Worm (Caenorhabditis elegans) whole organism, L1 larva: ENCODE data around the gene R166.3.
A peak's percentile ranks its signal among the peaks of the same experiment; 100 is the strongest.

Experiments
- C04F5.9 ChIP-seq: sonication (generic microtip); optimal IDR thresholded peaks from 2 replicates; lab custom pipeline; 2016; ENCODE audit warnings: missing genetic modification characterization, missing compliant biosample characterization
- C16A3.4 ChIP-seq: fragments of 150-350 bp; optimal IDR thresholded peaks from 2 replicates; lab custom pipeline; 2014; ENCODE audit warnings: missing biosample characterization, missing genetic modification characterization
- Y116A8C.19 ChIP-seq: sonication (generic microtip); optimal IDR thresholded peaks from 2 replicates; lab custom pipeline; 2016; ENCODE audit warnings: missing compliant biosample characterization, missing genetic modification characterization, borderline replicate concordance
- alr-1 ChIP-seq: fragments of 200-800 bp; sonication (Bioruptor generic); optimal IDR thresholded peaks from 2 replicates; lab custom pipeline; 2018; ENCODE audit warnings: borderline replicate concordance, mild to moderate bottlenecking, missing genetic modification characterization, missing compliant biosample characterization
- ama-1 ChIP-seq: fragments of 150-350 bp; optimal IDR thresholded peaks from 2 replicates; lab custom pipeline; 2014
- ceh-63 ChIP-seq: fragments of 200-800 bp; sonication (Bioruptor generic); optimal IDR thresholded peaks from 2 replicates; lab custom pipeline; 2018; ENCODE audit warnings: mild to moderate bottlenecking, missing genetic modification characterization, missing compliant biosample characterization
- ceh-8 ChIP-seq: fragments of 200-800 bp; sonication (Bioruptor generic); optimal IDR thresholded peaks from 2 replicates; lab custom pipeline; 2018; ENCODE audit warnings: mild to moderate bottlenecking, missing genetic modification characterization, moderate library complexity, missing compliant biosample characterization
- ceh-82 ChIP-seq, 3 experiments: fragments of 150-350 bp in 1 of 3; sonication (generic microtip) in 2 of 3; optimal IDR thresholded peaks; 2 replicates each; lab custom pipeline; 2014 to 2017; ENCODE audit warnings: missing biosample characterization in 3 of 3, missing genetic modification characterization in 3 of 3
- ceh-90 ChIP-seq: sonication (generic microtip); optimal IDR thresholded peaks from 2 replicates; lab custom pipeline; 2016; ENCODE audit warnings: missing genetic modification characterization, missing compliant biosample characterization
- efl-1 ChIP-seq, 4 experiments: fragments of 150-350 bp; optimal IDR thresholded peaks in 3 of 4; peaks in 1 of 4; 1 replicate in 1 of 4; 2 replicates in 3 of 4; lab custom pipeline; 2014; ENCODE audit warnings: missing biosample characterization in 2 of 4, missing genetic modification characterization in 2 of 4, missing genetic modification reagents in 2 of 4
- efl-3 ChIP-seq: fragments of 200-800 bp; sonication (Bioruptor generic); optimal IDR thresholded peaks from 2 replicates; lab custom pipeline; 2018; ENCODE audit warnings: mild to moderate bottlenecking, missing genetic modification characterization, missing compliant biosample characterization
- egl-13 ChIP-seq: sonication (generic microtip); optimal IDR thresholded peaks from 2 replicates; lab custom pipeline; 2016; ENCODE audit warnings: missing genotype, missing genetic modification reagents, missing genetic modification characterization, missing compliant biosample characterization
- fkh-8 ChIP-seq: sonication (generic microtip); optimal IDR thresholded peaks from 2 replicates; lab custom pipeline; 2016; ENCODE audit warnings: mild to moderate bottlenecking, missing genetic modification characterization, missing compliant biosample characterization
- hpl-2 ChIP-seq: fragments of 150-350 bp; optimal IDR thresholded peaks from 2 replicates; lab custom pipeline; 2014; ENCODE audit warnings: missing biosample characterization, missing genetic modification reagents, missing genetic modification characterization
- irx-1 ChIP-seq: sonication (generic microtip); optimal IDR thresholded peaks from 2 replicates; lab custom pipeline; 2016; ENCODE audit warnings: missing genetic modification characterization, missing compliant biosample characterization
- lin-13 ChIP-seq: fragments of 150-350 bp; optimal IDR thresholded peaks from 2 replicates; lab custom pipeline; 2014; ENCODE audit warnings: missing biosample characterization, missing genetic modification reagents, missing genetic modification characterization
- lin-14 ChIP-seq: fragments of 200-800 bp; sonication (Bioruptor generic); optimal IDR thresholded peaks from 2 replicates; lab custom pipeline; 2018; ENCODE audit warnings: mild to moderate bottlenecking, missing genetic modification characterization, moderate library complexity, missing compliant biosample characterization
- lin-35 ChIP-seq, 2 experiments: fragments of 150-350 bp; optimal IDR thresholded peaks; 2 replicates each; lab custom pipeline; 2014; ENCODE audit warnings: missing biosample characterization in 2 of 2, missing genetic modification characterization in 2 of 2, missing genetic modification reagents in 2 of 2
- lir-3 ChIP-seq: sonication (generic microtip); optimal IDR thresholded peaks from 2 replicates; lab custom pipeline; 2016; ENCODE audit warnings: mild to moderate bottlenecking, missing genetic modification characterization, moderate library complexity, missing compliant biosample characterization; ENCODE audit not compliant: poor library complexity
- lsy-2 ChIP-seq, 2 experiments: fragments of 150-350 bp; optimal IDR thresholded peaks; 2 replicates each; lab custom pipeline; 2014; ENCODE audit warnings: missing biosample characterization in 2 of 2, missing genetic modification characterization in 2 of 2
- mep-1 ChIP-seq: fragments of 150-350 bp; optimal IDR thresholded peaks from 2 replicates; lab custom pipeline; 2014; ENCODE audit warnings: missing biosample characterization, missing genetic modification characterization
- nhr-28 ChIP-seq: fragments of 150-350 bp; optimal IDR thresholded peaks from 2 replicates; lab custom pipeline; 2014; ENCODE audit warnings: missing biosample characterization, missing genetic modification characterization
- nhr-47 ChIP-seq: sonication (generic microtip); optimal IDR thresholded peaks from 2 replicates; lab custom pipeline; 2016; ENCODE audit warnings: mild to moderate bottlenecking, missing genetic modification characterization, moderate library complexity, missing compliant biosample characterization
- nhr-71 ChIP-seq: sonication (generic microtip); optimal IDR thresholded peaks from 2 replicates; lab custom pipeline; 2016; ENCODE audit warnings: mild to moderate bottlenecking, missing genetic modification characterization, moderate library complexity, missing compliant biosample characterization
- nhr-77 ChIP-seq: fragments of 150-350 bp; optimal IDR thresholded peaks from 2 replicates; lab custom pipeline; 2014; ENCODE audit warnings: missing biosample characterization, missing genetic modification characterization
- nhr-84 ChIP-seq: sonication (generic microtip); optimal IDR thresholded peaks from 2 replicates; lab custom pipeline; 2017; ENCODE audit warnings: missing biosample characterization, missing genetic modification characterization
- nhr-85 ChIP-seq: sonication (generic microtip); peaks from one replicate; lab custom pipeline; 2016; ENCODE audit warnings: missing genetic modification characterization, inconsistent platforms, missing compliant biosample characterization
- nhr-90 ChIP-seq: sonication (generic microtip); optimal IDR thresholded peaks from 2 replicates; lab custom pipeline; 2016; ENCODE audit warnings: mild to moderate bottlenecking, missing genetic modification characterization, missing compliant biosample characterization; ENCODE audit not compliant: poor library complexity
- pag-3 ChIP-seq: sonication (generic microtip); optimal IDR thresholded peaks from 2 replicates; lab custom pipeline; 2017; ENCODE audit warnings: missing genetic modification characterization, mild to moderate bottlenecking, missing compliant biosample characterization, antibody characterized with exemption, borderline replicate concordance; ENCODE audit not compliant: insufficient read depth
- pax-3 ChIP-seq: fragments of 200-800 bp; sonication (Bioruptor generic); optimal IDR thresholded peaks from 2 replicates; lab custom pipeline; 2018; ENCODE audit warnings: mild to moderate bottlenecking, missing genetic modification characterization, moderate library complexity, missing compliant biosample characterization
- rnt-1 ChIP-seq: sonication (generic microtip); optimal IDR thresholded peaks from 2 replicates; lab custom pipeline; 2016; ENCODE audit warnings: mild to moderate bottlenecking, missing genetic modification characterization, moderate library complexity, missing compliant biosample characterization
- skn-1 ChIP-seq: fragments of 150-350 bp; optimal IDR thresholded peaks from 2 replicates; lab custom pipeline; 2014; ENCODE audit warnings: missing biosample characterization, missing genetic modification characterization
- snu-23 ChIP-seq: sonication (generic microtip); optimal IDR thresholded peaks from 2 replicates; lab custom pipeline; 2016; ENCODE audit warnings: missing genetic modification characterization, missing compliant biosample characterization
- sox-4 ChIP-seq: sonication (generic microtip); optimal IDR thresholded peaks from 2 replicates; lab custom pipeline; 2016; ENCODE audit warnings: missing genetic modification characterization, missing compliant biosample characterization
- sup-37 ChIP-seq: fragments of 200-800 bp; sonication (Bioruptor generic); optimal IDR thresholded peaks from 2 replicates; lab custom pipeline; 2018; ENCODE audit warnings: mild to moderate bottlenecking, missing genetic modification characterization, missing compliant biosample characterization
- swsn-7 ChIP-seq: sonication (generic microtip); optimal IDR thresholded peaks from 2 replicates; lab custom pipeline; 2016; ENCODE audit warnings: missing genetic modification characterization, missing compliant biosample characterization
- unc-62 ChIP-seq: fragments of 150-350 bp; optimal IDR thresholded peaks from 2 replicates; lab custom pipeline; 2014; ENCODE audit warnings: missing biosample characterization, missing genetic modification reagents, missing genetic modification characterization
- unc-86 ChIP-seq: sonication (generic microtip); optimal IDR thresholded peaks from 2 replicates; lab custom pipeline; 2016; ENCODE audit warnings: missing genetic modification characterization, missing compliant biosample characterization
- zip-4 ChIP-seq: fragments of 200-800 bp; sonication (Bioruptor generic); optimal IDR thresholded peaks from 2 replicates; lab custom pipeline; 2018; ENCODE audit warnings: mild to moderate bottlenecking, missing genetic modification characterization, moderate library complexity, missing compliant biosample characterization
- ztf-11 ChIP-seq, 2 experiments: sonication (generic microtip); optimal IDR thresholded peaks; 2 replicates each; lab custom pipeline; 2016 to 2017; ENCODE audit warnings: missing genetic modification characterization in 2 of 2, missing biosample characterization in 1 of 2, missing compliant biosample characterization in 1 of 2

R166.3 gene

DNA sequence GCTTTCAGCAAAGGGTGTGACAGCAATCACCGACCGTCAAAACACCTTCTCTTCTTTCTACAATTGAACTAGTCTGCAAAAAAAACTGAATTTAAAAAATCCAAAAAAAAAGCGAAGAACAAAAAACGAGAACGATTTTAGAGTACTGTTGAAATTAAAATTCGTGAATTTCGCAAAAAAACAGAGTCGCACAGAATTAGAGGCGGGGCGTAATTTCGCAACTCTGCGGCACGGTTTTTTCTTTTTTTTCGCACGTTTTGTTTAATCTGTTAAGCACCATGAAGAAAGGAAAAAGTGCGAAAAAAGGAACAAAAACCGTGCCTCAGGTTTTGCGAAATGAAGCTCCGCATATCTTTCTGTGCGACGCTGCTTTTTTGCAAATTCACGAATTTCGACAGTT, 15.8 kb upstream of the R166.3 start, which contains the start of gene mnk-1:
TSS of gene mnk-1 (minus strand) at position 73 of the 400 bp plus-strand sequence.
- TF ChIP-seq alr-1 (tag; lab: Kevin White, UChicago) = no peak
- TF ChIP-seq ztf-11 (tag; optimal IDR thresholded peaks at IDR 0.05; lab: Kevin White, UChicago) = peak in 1 of 2 experiments; percentile 39

DNA sequence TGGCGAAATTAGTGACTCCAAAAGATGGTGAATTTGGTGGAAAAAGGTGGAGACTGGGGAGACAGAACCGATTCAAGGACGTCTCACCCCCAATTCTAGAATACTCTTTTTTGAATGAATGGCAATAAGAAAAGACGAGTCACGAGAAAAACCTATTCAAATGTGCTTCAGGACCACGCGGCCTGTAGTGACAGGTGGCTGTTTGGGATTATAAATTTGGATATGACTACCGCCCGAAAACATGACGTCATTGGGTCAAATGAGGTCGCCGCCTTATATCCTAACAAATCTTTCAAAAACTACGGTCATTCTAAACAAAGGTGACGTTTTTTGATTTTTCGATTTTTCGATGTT, 14.9 kb upstream of the R166.3 start:
- TF ChIP-seq nhr-47 = peak; percentile 11
- TF ChIP-seq rnt-1 = peak; percentile 17
- no peak for TF ChIP-seq lir-3 (tag; lab: Kevin White, UChicago)
- TF ChIP-seq snu-23 (GFP tag; lab: Kevin White, UChicago) = peak; percentile 39
- peak; percentile 1 for TF ChIP-seq lin-14
- peak; percentile 22 for TF ChIP-seq lin-13 (GFP tag; lab: Kevin White, UChicago)
- peak; percentile 21 for TF ChIP-seq nhr-71 (tag; lab: Kevin White, UChicago)
- peak; percentile 7 for TF ChIP-seq C16A3.4 (tag; lab: Kevin White, UChicago)
- TF ChIP-seq alr-1 (tag; lab: Kevin White, UChicago) = no peak
- TF ChIP-seq mep-1 (tag; lab: Kevin White, UChicago) = peak; percentile 59
- no peak for TF ChIP-seq pag-3 (tag; lab: Kevin White, UChicago)
- TF ChIP-seq efl-1 (optimal IDR thresholded peaks at IDR 0.05; lab: Kevin White, UChicago) = no peak
- peak in 1 of 2 experiments; percentile 2 for TF ChIP-seq efl-1 (GFP tag; optimal IDR thresholded peaks at IDR 0.05 in 1 of 2; lab: Kevin White, UChicago)
- TF ChIP-seq ceh-90 (tag; lab: Kevin White, UChicago) = no peak
- peak in 1 of 2 experiments; percentile 79 for TF ChIP-seq ztf-11 (tag; optimal IDR thresholded peaks at IDR 0.05; lab: Kevin White, UChicago)
- TF ChIP-seq swsn-7 = peak; percentile 9
- TF ChIP-seq ama-1 (lab: Kevin White, UChicago) = peak; percentile 34
- TF ChIP-seq nhr-90 (tag; lab: Kevin White, UChicago) = peak; percentile 38
- no peak for TF ChIP-seq sox-4
- peak; percentile 88 for TF ChIP-seq nhr-85 (tag; lab: Kevin White, UChicago)

DNA sequence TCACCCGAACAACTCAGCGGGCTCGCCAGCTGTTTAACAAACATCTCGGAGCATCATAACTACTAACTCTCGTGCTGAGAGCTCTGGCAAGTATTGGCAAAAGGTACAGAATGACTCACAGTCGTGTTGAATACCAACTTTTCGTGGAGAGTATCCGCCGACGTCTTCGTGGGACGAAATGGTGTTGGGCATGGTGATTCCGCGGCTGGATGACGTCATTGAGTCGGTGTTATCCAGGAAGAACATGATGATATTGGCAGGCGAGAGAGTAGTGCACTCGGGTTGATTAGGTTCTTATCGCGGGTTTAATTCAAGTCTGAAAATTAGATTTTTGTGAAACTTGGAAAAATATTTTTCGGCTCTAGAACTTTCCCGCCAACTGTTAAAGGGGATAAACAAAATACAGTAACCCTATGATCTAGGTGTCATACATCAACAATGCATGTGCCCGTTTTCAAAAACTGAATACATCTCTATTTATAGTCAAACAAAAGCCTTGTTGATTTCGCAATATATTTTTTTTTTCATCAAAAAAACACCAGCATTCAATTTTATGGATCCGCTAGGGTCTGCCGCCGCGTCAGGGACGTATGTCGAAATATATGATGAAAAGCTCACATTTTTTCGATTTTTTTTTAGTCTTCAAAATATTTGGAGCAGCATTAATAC, 14.4 kb upstream of the R166.3 start:
- TF ChIP-seq hpl-2 (no peak), lin-14 (peak; percentile 4), pax-3 (tag; lab: Kevin White, UChicago) (no peak), egl-13 (tag; lab: Kevin White, UChicago) (no peak), ama-1 (lab: Kevin White, UChicago) (peak; percentile 73), efl-3 (GFP tag; lab: Kevin White, UChicago) (no peak), irx-1 (tag; lab: Kevin White, UChicago) (no peak), lin-35 (GFP tag; optimal IDR thresholded peaks at IDR 0.05; lab: Kevin White, UChicago) (peak in 1 of 2 experiments; percentile 3), sup-37 (GFP tag; lab: Kevin White, UChicago) (no peak), efl-1 (optimal IDR thresholded peaks at IDR 0.05; lab: Kevin White, UChicago) (no peak), efl-1 (GFP tag; optimal IDR thresholded peaks at IDR 0.05 in 1 of 2; lab: Kevin White, UChicago) (peak in 1 of 2 experiments; percentile 33), Y116A8C.19 (tag; lab: Kevin White, UChicago) (no peak), swsn-7 (no peak), C04F5.9 (tag; lab: Kevin White, UChicago) (no peak), rnt-1 (peak; percentile 28), lsy-2 (tag; optimal IDR thresholded peaks at IDR 0.05; lab: Kevin White, UChicago) (no peak), skn-1 (tag; lab: Kevin White, UChicago) (no peak)

DNA sequence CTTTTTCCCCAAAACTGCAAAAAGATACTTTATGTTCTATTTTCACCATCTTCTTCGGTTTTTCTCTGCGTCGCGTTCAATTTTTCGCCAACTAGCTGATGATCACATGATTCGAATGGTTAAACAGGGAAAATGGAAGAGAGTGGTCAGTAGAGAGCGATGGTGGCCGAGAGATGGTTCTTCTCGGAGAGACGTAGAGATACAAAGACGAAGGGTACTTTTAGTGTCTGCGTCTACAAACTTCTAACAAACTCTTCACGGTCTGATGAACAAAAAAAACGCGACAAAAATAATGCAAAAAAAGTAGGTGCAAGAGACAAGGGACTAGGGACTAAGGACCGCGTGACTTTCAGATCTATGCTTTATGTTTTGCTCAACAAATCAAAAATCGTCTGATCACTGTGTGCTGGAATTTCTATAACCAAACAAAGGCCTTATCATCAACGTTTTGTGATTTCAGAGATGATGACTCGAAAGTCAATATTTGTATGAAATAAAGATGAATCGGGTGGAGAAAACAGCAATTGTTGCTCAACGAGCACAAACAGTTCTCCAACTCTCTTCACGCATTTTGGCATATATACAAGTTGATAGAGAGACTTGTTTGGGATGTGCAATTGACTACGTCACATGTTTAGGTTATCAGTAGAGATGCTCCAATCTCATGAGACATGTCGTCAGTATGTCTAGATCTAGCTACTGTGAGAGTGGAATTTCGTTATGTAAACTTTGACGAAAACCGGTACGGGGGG, 13.0 kb upstream of the R166.3 start:
- TF ChIP-seq sox-4 (peak; percentile 72), fkh-8 (peak; percentile 95), nhr-28 (tag; lab: Kevin White, UChicago) (peak; percentile 45), ceh-8 (peak; percentile 85), ceh-82 (tag; optimal IDR thresholded peaks at IDR 0.05; lab: Kevin White, UChicago) (peak; percentile 81 to 88 (median 87)), nhr-71 (tag; lab: Kevin White, UChicago) (peak; percentile 99), unc-62 (GFP tag; lab: Kevin White, UChicago) (no peak), ceh-63 (GFP tag; lab: Kevin White, UChicago) (peak; percentile 21), nhr-90 (tag; lab: Kevin White, UChicago) (peak; percentile 95), nhr-84 (no peak), ztf-11 (tag; optimal IDR thresholded peaks at IDR 0.05; lab: Kevin White, UChicago) (peak in 1 of 2 experiments; percentile 66), zip-4 (GFP tag; lab: Kevin White, UChicago) (peak; percentile 63), lin-13 (GFP tag; lab: Kevin White, UChicago) (peak; percentile 95), rnt-1 (peak; percentile 88), unc-86 (tag; lab: Kevin White, UChicago) (peak; percentile 96), pax-3 (tag; lab: Kevin White, UChicago) (peak; percentile 88), sup-37 (GFP tag; lab: Kevin White, UChicago) (peak; percentile 55), nhr-77 (peak; percentile 89), swsn-7 (peak; percentile 96)
